Fruit fly (Drosophila melanogaster): ENCODE results near the gene CG12071.
A peak's percentile ranks its signal among the peaks of the same experiment; 100 is the strongest.

Gene CG12071

DNA sequence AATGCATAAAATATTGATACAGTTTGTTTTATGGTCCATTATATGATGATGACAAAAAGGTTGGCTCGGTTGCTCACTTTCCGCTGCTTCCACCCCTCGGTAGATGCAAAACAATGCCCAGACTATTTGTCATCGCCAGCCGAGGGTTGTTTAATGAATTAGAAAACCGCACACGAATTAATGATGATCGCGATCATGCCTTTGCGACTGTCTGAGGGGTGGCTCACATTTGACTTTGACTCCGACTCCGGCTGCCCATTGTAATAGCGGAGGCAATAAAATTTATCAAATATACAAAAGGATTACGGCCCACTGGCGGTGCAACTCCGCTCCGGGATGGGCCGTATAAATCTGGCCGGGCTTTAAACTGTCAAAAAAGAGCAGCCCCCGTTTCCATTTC, 45.2 kb upstream of the CG12071 start (continued):
- no peak for TF ChIP-seq dm (GFP tag; optimal IDR thresholded peaks at IDR 0.05)
- TF ChIP-seq aop (GFP tag; IDR thresholded peaks at IDR 0.05): no peak
- peak; percentile 50 for TF ChIP-seq gsb-n (tag; optimal IDR thresholded peaks at IDR 0.05)

DNA sequence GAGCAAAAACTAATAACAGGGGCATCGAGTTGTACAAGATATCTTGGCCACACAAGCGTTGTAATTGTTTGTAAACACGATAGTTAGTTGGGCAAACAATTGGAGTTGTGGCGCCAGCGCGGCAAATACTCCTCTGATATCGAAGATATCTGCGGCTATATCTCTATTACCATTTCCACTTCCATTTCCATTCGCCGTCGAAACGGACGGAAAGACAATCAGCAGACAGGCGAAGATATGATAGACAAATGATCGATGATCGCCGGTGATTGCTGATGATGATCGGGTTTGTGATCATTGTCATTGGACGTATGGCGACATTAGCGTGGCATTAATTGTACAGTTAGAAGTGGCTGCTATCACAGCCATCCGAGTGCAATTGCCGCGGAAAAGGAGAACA, 44.6 kb upstream of the CG12071 start:
- TF ChIP-seq row (GFP tag; IDR thresholded peaks at IDR 0.05) (no peak), grn (GFP tag; optimal IDR thresholded peaks at IDR 0.05) (peak; percentile 57), CG15696 (tag; optimal IDR thresholded peaks at IDR 0.05) (peak; percentile 1), ham (GFP tag; IDR thresholded peaks at IDR 0.05) (no peak), Med (GFP tag) (peak; percentile 7), CG16863 (GFP tag; optimal IDR thresholded peaks at IDR 0.05) (no peak), CG42726 (GFP tag; IDR thresholded peaks at IDR 0.05; ENCODE audit: partially characterized antibody) (no peak), Oli (tag; optimal IDR thresholded peaks at IDR 0.05) (no peak), CG1792 (GFP tag; optimal IDR thresholded peaks at IDR 0.05) (no peak), Ets65A (GFP tag) (no peak), Doc2 (GFP tag; IDR thresholded peaks at IDR 0.05) (no peak), lab (GFP tag; optimal IDR thresholded peaks at IDR 0.05) (peak; percentile 66), jing (GFP tag; optimal IDR thresholded peaks at IDR 0.05) (no peak), CG15073 (GFP tag; optimal IDR thresholded peaks at IDR 0.05) (no peak)

DNA sequence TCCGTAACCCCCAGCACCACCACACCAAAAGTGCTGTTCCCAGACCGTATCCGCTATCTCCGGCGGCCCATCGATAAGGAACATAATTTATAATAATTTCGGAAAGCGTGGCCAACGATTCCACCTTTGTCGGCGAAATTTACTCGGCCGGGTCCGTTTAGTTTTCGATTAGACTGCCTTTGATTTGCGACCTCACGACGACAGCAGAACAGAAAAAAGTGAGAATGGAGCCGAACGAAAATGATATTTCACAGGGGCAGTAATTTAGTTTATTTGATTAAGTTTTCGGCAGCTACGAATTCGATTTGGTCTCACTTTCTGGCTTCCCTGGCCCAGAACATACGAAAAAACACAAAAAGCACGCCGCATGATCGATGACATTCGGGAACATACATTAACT, 42.8 kb upstream of the CG12071 start:
- TF ChIP-seq lab (GFP tag; optimal IDR thresholded peaks at IDR 0.05) (peak; percentile 79), eyg (GFP tag; optimal IDR thresholded peaks at IDR 0.05) (no peak), GATAe (GFP tag; conservative IDR thresholded peaks at IDR 0.05) (0 out of 2 replicates have a peak, but pooled peaks have one; percentile 12), Dll (GFP tag; IDR thresholded peaks at IDR 0.05; ENCODE audit: partially characterized antibody) (no peak), sens (GFP tag) (peak; percentile 13), sug (tag; optimal IDR thresholded peaks at IDR 0.05) (peak; percentile 48), Hand (GFP tag; optimal IDR thresholded peaks at IDR 0.05) (no peak), lola (GFP tag; optimal IDR thresholded peaks at IDR 0.05) (no peak), dm (GFP tag; optimal IDR thresholded peaks at IDR 0.05) (no peak), CG10543 (GFP tag; optimal IDR thresholded peaks at IDR 0.05) (peak; percentile 17), CG17912 (GFP tag; optimal IDR thresholded peaks at IDR 0.05) (no peak), Sin3A (optimal IDR thresholded peaks at IDR 0.05) (no peak), exex (tag; optimal IDR thresholded peaks at IDR 0.05) (peak; percentile 85), CTCF (GFP tag; optimal IDR thresholded peaks at IDR 0.05) (no peak)

dm6 chr3R:30922414-30922813, 41.6 kb upstream of the CG12071 start:
- TF ChIP-seq Pdp1 (GFP tag; optimal IDR thresholded peaks at IDR 0.05) (peak in 1 of 2 experiments; percentile 32), twi (tag; optimal IDR thresholded peaks at IDR 0.05) (peak; percentile 59), z (GFP tag; IDR thresholded peaks at IDR 0.05) (no peak), cad (GFP tag; optimal IDR thresholded peaks at IDR 0.05) (peak; percentile 9), crol (GFP tag; IDR thresholded peaks at IDR 0.05) (peak; percentile 52; the same call in 1 of the 2 replicates), run (tag; optimal IDR thresholded peaks at IDR 0.05) (no peak), Fer1 (GFP tag; optimal IDR thresholded peaks at IDR 0.05) (no peak), lbe (GFP tag; optimal IDR thresholded peaks at IDR 0.05) (no peak)
